Fruit fly (Drosophila melanogaster) S2 (cell line): Measurements from ENCODE around the gene PIG-P.
A peak's percentile ranks its signal among the peaks of the same experiment; 100 is the strongest.

Source experiments
- CG8478 ChIP-seq: fragments of >200 bp; optimal IDR thresholded peaks from 2 replicates; lab custom pipeline; 2018
- CTCF ChIP-seq, 2 experiments: fragments of >200 bp; optimal IDR thresholded peaks; 2 replicates each; lab custom pipeline; 2018

Gene PIG-P

DNA sequence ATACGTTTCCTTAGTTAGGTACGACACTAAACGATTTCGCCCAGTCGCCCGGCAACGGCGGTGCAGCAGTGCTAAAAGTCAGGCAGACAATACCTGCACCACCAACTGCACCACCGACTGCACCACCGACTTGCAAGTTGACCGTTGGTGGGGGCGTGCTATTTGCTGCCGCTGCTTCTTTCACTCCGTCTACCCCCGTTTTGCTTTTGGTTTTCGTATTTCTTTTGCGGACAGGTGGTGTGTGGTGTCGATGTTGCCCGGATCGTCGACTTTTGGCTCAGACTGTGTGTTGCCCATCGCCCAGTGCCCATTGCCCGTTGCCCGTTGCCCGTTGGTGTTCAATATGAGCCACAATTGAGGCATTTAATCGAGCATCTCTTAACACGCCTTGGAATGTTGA, 6.7 kb upstream of the PIG-P start:
- TF ChIP-seq CTCF (optimal IDR thresholded peaks at IDR 0.05; lab: Kevin White, UChicago) = no peak
- TF ChIP-seq CG8478 (lab: Kevin White, UChicago) = no peak

DNA sequence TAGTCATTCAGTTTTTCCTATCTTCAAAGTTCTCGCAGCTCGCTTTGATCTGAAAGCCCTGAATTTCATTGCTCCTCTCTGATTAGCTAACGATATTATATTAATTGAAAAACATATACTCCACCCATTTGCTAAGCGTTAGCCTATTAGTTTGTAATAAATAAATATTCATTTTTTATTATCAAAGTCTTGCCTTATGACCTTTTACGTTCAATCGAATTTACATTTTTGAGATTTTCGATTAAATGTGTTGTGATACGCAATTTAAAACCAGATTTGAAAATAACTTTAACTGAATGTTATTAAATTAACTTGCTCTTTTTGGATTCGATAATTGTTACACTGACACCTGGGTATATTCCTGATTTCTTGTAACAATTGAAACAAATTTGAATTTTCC, 4.9 kb upstream of the PIG-P start, which contains the start of gene CG14551:
Gene CG14551, minus strand, starts transcription at position 101 of the 400 bp plus-strand sequence.
- TF ChIP-seq CTCF (optimal IDR thresholded peaks at IDR 0.05; lab: Kevin White, UChicago) (no peak), CG8478 (lab: Kevin White, UChicago) (no peak)

DNA sequence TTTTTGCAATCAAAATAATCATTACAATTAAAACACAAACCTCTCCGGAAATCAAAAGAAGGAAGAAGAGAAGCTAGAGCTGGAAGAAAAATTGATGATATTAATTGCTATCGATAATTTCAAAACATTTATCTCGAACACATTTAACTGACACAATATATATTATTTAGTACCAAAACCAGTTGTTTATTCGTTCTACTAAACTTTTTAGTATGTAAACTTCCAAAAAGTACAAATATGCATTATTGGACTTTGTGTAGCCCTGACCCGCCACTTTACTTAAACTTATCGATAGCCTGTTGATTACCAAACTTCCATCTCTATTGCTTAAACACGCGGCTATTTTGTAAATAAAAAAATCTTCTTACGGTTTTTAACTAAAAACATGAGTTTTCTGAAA, 1.2 kb upstream of the PIG-P start, which contains the start of the genes RpL34a and Trmt61:
Gene RpL34a, minus strand, starts transcription at position 73 of the 400 bp plus-strand sequence.
Gene Trmt61, plus strand, starts transcription at position 302 of the 400 bp plus-strand sequence.
- TF ChIP-seq CG8478 (lab: Kevin White, UChicago) (no peak), CTCF (optimal IDR thresholded peaks at IDR 0.05; lab: Kevin White, UChicago) (no peak)

DNA sequence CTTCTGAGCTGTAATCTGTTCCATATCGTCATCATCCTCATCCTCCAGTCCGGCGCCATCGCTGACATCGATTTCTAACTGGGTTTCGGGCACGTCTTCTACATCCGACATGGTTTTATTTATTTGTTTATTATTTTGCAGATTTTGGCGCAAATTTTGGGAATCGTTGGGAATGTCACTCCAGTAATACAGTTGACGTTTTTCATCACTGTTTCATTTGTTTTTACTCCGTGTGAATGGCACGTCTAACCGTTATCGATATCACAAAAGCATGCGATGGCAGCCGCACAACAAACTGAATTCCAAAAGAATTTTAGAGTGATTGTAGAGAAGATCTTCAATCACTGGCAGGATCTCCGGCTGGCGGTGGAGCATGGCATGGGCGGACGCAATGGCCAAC, 1.6 kb downstream of the PIG-P start, which contains the start of the genes Sld5 and CG14543:
Gene Sld5, minus strand, starts transcription at position 167 of the 400 bp plus-strand sequence.
Gene CG14543, plus strand, starts transcription at position 250 of the 400 bp plus-strand sequence.
- no peak for TF ChIP-seq CG8478 (lab: Kevin White, UChicago)
- TF ChIP-seq CTCF (optimal IDR thresholded peaks at IDR 0.05; lab: Kevin White, UChicago) = no peak

DNA sequence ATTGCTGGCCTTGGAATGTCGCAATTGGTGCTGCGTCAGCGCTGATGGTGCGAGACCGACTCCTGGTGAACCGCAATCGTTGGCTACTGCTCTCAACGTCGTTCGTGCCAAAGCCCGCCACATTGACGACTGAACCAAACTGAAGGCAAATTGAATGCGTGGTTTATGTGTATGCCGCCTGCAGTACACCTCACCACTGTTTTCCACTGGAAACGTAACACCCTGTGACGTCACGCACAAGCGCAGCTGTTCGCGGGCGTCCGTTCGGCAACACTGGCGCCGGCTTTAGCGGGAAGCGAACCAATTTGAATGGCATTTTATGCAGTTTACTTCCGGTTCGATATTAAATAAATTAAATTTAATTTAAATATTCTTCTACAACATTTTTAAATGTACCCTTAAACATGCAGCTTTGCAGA, 2.8 kb downstream of the PIG-P start, which contains the start of gene Cmpk:
Gene Cmpk, minus strand, starts transcription at position 225 of the 419 bp plus-strand sequence.
- TF ChIP-seq CG8478 (lab: Kevin White, UChicago) (no peak), CTCF (optimal IDR thresholded peaks at IDR 0.05; lab: Kevin White, UChicago) (no peak)

DNA sequence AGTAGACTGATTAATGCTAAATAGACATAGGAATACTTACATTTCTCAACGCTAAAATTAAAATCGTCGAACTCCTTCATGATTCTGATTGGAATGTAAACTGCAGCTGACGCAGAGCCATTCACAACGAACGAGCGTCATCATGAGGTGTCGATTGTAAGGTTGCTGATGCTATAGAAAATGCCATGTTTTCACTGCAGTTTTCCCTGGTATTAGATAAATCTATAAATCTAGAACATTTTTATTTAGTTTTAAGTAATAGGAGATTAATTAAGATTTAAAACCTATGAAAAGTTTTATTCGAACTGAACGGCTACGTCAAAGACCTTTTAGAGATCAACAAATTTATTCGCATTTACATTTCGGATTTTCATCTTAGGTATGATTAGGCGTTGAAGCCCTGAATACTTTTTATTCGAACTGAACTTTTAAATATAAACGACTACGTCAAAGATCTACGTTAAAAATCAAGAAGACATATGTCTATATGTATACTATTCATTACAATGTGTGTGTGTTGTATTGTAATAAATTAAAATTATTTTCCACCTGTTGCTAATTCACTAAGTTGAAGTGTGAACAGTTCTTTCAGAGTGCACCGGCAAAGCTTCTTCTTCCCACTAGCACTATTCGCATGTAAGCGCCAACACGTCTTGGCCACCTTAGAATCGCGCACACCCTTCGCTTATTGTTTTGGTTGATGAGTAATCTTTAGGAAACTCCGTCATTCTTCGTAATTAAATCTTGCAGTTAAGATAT, 5.7 kb downstream of the PIG-P start, which contains the start of the genes Exo84 and Vps2:
Gene Exo84, minus strand, starts transcription at position 108 of the 759 bp plus-strand sequence.
Gene Vps2, plus strand, starts transcription at position 672 of the 759 bp plus-strand sequence.
- TF ChIP-seq CG8478 (lab: Kevin White, UChicago) = no peak
- no peak for TF ChIP-seq CTCF (optimal IDR thresholded peaks at IDR 0.05; lab: Kevin White, UChicago)

DNA sequence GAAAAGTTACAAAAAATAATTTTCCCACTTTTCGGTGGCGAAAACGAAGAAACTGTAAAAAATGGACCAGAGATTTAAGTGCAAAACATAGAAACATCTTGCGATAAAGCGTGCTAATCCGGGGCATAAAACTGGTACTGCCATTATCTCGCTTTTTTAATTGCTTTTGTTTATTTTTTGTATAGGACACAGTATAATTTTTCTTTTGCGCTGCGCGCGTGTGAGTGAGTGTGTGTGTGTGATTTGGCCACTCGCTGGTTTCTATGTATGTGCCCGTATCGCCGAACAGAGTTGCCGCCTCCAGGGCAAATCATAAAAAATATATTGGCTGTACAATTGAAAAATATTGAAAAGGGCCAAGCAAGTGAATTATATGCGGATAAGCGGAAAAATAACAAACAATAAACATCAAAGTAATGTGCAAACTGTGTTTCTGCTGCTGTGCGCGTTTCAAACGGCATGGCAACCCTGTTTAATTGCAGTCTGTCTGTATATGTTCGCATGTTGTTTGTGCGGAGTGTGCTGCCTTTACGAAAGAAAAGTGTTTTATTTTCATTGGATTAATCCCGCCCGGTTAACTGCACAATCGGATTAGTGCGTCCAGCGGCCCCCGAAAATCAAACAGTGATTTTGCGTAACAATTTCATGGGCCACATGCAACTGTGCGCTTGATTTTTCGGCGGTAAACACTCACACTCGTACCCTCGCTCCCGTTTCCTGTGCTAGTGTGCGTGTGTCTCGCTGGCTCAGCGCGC, 15.7 kb downstream of the PIG-P start:
- TF ChIP-seq CTCF (optimal IDR thresholded peaks at IDR 0.05; lab: Kevin White, UChicago) (no peak), CG8478 (lab: Kevin White, UChicago) (no peak)

DNA sequence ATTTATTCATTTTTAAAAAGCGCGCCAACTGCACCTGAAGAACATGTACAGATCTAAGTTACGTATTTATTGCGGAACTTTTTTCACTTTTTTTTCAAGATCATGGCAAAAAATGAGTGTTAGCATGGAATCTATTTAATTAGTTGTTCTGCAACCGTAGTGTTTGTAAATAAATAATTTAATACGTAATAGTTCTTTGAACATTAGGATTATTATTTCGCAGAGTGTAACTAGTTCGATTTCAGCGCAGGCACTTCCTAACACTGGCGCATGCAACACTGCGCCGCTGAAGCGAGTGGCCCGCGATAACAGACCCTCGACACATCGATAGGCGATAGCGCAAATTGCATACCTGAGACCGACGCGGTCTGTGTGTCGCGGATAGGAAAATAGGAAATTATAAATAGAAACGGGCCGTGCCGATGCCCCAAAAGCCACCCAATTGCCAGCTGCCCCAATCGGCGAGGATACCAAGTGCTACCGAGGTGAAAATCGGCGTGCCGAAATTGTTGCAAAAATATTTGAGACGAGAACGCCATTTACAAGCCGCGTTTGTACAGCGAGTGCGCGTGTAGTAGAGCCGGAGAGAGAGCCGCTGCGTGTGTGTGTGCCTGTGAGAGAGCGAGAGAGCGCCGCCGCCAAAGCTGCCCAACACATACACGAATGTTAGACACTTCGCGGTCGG, 16.5 kb downstream of the PIG-P start, which contains the start of gene gro:
Gene gro, plus strand, starts transcription at position 320 of the 685 bp plus-strand sequence.
- TF ChIP-seq CG8478 (lab: Kevin White, UChicago) = no peak
- TF ChIP-seq CTCF (optimal IDR thresholded peaks at IDR 0.05; lab: Kevin White, UChicago) = peak; percentile 33 to 34

DNA sequence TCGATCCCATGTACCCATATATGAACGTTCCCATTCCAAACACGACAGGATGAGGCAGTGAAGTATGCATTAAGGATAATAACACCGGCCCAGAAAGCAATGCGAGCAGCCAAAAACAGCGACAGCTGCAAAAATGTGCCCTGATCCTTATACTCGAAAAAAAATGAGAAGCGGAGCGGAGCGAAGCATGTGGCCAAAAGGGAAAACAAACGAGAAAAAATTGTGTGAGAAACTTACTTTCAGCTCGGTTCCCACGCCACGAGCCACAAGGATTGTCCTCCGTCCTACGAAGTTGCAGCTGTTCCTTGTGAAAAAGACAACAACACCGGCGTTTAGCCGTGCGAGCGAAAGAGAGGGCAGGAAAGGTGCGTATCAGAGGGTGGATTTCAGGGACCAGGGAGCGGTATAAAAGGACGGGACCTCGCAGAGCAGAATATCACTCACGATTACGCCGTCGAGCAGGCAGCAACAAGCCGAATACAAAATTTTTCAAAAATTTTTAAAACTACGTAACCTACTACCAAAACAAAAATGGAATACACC, 18.2 kb downstream of the PIG-P start:
- no peak for TF ChIP-seq CG8478 (lab: Kevin White, UChicago)
- no peak for TF ChIP-seq CTCF (optimal IDR thresholded peaks at IDR 0.05; lab: Kevin White, UChicago)

DNA sequence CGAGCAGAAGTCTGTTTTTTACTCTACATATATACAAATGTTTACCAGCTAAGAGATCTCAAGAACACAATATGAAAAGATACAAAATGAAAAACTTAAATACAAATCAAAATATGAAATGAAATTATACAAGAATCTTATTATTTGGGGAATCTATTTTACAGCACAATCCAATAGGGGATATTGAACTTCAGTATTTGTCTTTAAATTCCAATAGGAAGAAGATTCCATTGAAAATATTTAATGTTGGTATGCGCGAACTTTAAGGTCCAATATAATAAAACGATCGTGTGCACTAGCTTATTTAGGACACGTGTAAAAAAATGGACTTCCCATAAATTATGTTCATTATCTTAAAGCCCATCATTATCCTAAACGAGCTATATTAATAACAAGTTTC, 20.1 kb downstream of the PIG-P start:
- no peak for TF ChIP-seq CG8478 (lab: Kevin White, UChicago)
- no peak for TF ChIP-seq CTCF (optimal IDR thresholded peaks at IDR 0.05; lab: Kevin White, UChicago)

DNA sequence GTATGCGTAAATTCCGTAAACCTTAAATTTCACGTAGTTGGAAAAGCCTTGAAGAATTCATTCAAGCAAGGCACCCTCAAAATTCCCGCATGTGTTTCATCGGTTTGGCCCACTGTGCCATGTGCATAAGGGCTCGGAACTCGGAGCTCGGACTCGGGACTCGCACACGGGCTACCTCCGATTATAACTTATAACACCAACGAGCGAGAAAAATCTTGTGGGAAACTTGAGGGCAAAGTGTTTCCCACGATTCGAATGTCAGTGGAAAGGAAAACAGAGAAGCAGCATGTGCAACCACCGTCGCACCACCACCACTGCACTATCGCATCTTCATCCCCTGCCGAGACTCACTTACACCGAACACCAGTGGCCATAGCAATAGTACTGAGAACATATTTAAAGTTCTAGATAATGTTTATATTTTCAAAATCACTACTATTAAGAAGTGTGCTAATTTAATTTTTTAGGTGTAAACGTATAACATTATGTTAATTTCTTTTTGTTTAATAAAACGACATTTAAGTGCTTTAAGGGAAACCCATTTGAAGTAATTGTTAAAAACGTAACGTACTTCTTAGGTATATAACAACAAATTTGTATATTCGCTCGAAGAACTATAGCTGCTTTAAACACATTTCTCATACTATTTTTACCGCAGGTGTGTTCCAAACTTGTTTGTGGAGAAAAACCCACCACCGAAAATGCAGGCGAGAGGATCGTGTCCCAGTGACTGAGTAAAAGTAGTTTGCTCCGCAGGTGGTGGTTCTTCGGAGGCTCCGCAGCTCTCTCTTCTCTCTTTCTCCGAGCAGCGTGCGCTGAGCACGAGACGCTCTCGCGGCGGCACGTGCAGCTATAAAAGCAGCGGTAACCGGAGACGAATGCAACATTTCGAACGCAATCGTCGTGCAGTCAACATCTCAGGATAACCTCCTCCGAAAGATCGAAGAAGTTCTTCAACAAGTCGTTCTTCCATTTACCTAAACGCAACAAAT, 21.6 kb downstream of the PIG-P start:
- TF ChIP-seq CTCF (optimal IDR thresholded peaks at IDR 0.05; lab: Kevin White, UChicago) = no peak
- no peak for TF ChIP-seq CG8478 (lab: Kevin White, UChicago)

DNA sequence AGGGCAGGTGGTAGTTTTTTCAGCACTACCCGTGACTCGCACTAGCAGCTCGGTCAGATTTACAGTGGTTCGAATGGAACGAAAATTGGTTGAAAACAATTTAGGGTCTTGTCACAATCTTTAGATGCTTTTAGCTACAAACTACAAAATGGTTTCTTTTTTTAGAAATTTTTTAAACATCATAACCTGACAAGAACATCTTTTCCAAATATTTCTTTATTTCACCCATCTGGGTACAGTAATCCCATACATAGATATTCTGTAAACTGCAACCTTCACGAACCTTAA, 22.7 kb downstream of the PIG-P start:
- no peak for TF ChIP-seq CG8478 (lab: Kevin White, UChicago)
- no peak for TF ChIP-seq CTCF (optimal IDR thresholded peaks at IDR 0.05; lab: Kevin White, UChicago)
